ENCODE assay signal across 5 fruit fly cellular contexts in the genomic region with DNA sequence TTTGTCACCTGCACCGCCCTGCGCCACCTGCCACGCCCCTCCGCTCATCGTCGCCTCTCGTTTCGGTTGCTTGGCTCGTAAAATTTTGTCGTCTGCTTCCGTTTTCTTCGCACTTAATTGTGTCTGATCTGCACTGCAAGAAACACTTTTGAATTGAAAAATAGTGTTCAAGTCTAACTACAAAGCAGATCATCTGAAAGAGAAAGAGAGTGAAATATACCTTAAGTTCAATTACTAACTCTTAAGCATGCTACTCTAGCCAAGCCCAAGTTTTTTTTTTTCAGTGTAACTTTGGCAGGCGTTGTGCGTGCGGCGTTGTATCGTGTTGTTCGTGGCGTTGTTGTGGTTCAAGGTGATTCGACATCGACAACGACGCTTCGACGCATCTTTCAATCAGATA.
A peak's percentile ranks its signal among the peaks of the same experiment; 100 is the strongest.
TF ChIP-seq lines count a peak whose summit lies in the region.

No protein-coding gene starts in this region.

- TF ChIP-seq CTCF in whole organism, embryonic (GFP tag; optimal IDR thresholded peaks at IDR 0.05; lab: Kevin White, UChicago), result peak; percentile 43

TF ChIP-seq in whole organism, adult, 20 proteins besides CTCF, POLR2A, EP300 and RAD21 (continues in another document):
- no peak for TF ChIP-seq pad (GFP tag; optimal IDR thresholded peaks at IDR 0.05; lab: Kevin White, UChicago)
- peak; percentile 38 for TF ChIP-seq CG5204 (GFP tag; optimal IDR thresholded peaks at IDR 0.05; lab: Kevin White, UChicago)
- TF ChIP-seq Hr96 (GFP tag; optimal IDR thresholded peaks at IDR 0.05; lab: Kevin White, UChicago), result peak; percentile 44
- TF ChIP-seq Clk (GFP tag; optimal IDR thresholded peaks at IDR 0.05; lab: Kevin White, UChicago), result no peak
- TF ChIP-seq Crg-1 (GFP tag; optimal IDR thresholded peaks at IDR 0.05; lab: Kevin White, UChicago), result no peak
- TF ChIP-seq CG7101 (tag; optimal IDR thresholded peaks at IDR 0.05; lab: Kevin White, UChicago), result peak; percentile 24
- no peak for TF ChIP-seq CG11617 (GFP tag; optimal IDR thresholded peaks at IDR 0.05; lab: Kevin White, UChicago)
- TF ChIP-seq CG12768 (GFP tag; optimal IDR thresholded peaks at IDR 0.05; lab: Kevin White, UChicago), result peak; percentile 38
- no peak for TF ChIP-seq kay (GFP tag; lab: Kevin White, UChicago; ENCODE audit: borderline replicate concordance)
- no peak for TF ChIP-seq tj (GFP tag; optimal IDR thresholded peaks at IDR 0.05; lab: Kevin White, UChicago)
- no peak for TF ChIP-seq CG1620 (GFP tag; optimal IDR thresholded peaks at IDR 0.05; lab: Kevin White, UChicago)
- TF ChIP-seq CG33017 (tag; optimal IDR thresholded peaks at IDR 0.05; lab: Kevin White, UChicago), result peak; percentile 20
- no peak for TF ChIP-seq Mnt (GFP tag; optimal IDR thresholded peaks at IDR 0.05; lab: Kevin White, UChicago)
- TF ChIP-seq CG14711 (tag; optimal IDR thresholded peaks at IDR 0.05; lab: Kevin White, UChicago), result peak; percentile 44
- TF ChIP-seq CG7045 (GFP tag; optimal IDR thresholded peaks at IDR 0.05; lab: Kevin White, UChicago), result peak; percentile 62
- TF ChIP-seq cic (GFP tag; optimal IDR thresholded peaks at IDR 0.05; lab: Kevin White, UChicago), result no peak
- TF ChIP-seq ovo (GFP tag; optimal IDR thresholded peaks at IDR 0.05; lab: Kevin White, UChicago), result no peak
- no peak for TF ChIP-seq bab1 (GFP tag; optimal IDR thresholded peaks at IDR 0.05; lab: Kevin White, UChicago)

TF ChIP-seq in whole organism, embryonic, 481 proteins besides CTCF, POLR2A, EP300 and RAD21 (continues in another document):
- TF ChIP-seq mld (GFP tag; IDR thresholded peaks at IDR 0.05; lab: Robert Waterston, UW; ENCODE audit: partially characterized antibody), result no peak
- no peak for TF ChIP-seq cad (GFP tag; optimal IDR thresholded peaks at IDR 0.05; lab: Kevin White, UChicago)
- peak; percentile 88 for TF ChIP-seq cwo (GFP tag; optimal IDR thresholded peaks at IDR 0.05; lab: Kevin White, UChicago)
- TF ChIP-seq Nf-YB (GFP tag; optimal IDR thresholded peaks at IDR 0.05; lab: Kevin White, UChicago), result peak; percentile 55
- peak; percentile 92 for TF ChIP-seq CG4282 (GFP tag; optimal IDR thresholded peaks at IDR 0.05; lab: Kevin White, UChicago)
- TF ChIP-seq CG15479 (GFP tag; optimal IDR thresholded peaks at IDR 0.05; lab: Kevin White, UChicago), result no peak
- TF ChIP-seq ara (GFP tag; IDR thresholded peaks at IDR 0.05; lab: Robert Waterston, UW), result peak; percentile 90
- TF ChIP-seq CG4424 (GFP tag; optimal IDR thresholded peaks at IDR 0.05; lab: Kevin White, UChicago), result peak; percentile 93
- peak; percentile 93 for TF ChIP-seq B-H2 (GFP tag; optimal IDR thresholded peaks at IDR 0.05; lab: Kevin White, UChicago)
- TF ChIP-seq peb (GFP tag; IDR thresholded peaks at IDR 0.05; lab: Robert Waterston, UW), result peak; percentile 77
- peak; percentile 84 for TF ChIP-seq da (GFP tag; optimal IDR thresholded peaks at IDR 0.05; lab: Kevin White, UChicago)
- TF ChIP-seq CG11504 (tag; optimal IDR thresholded peaks at IDR 0.05; lab: Kevin White, UChicago), result peak; percentile 93
- TF ChIP-seq Blimp-1 (GFP tag; optimal IDR thresholded peaks at IDR 0.05; lab: Kevin White, UChicago), result peak; percentile 89
- peak; percentile 86 for TF ChIP-seq Hr3 (GFP tag; optimal IDR thresholded peaks at IDR 0.05; lab: Kevin White, UChicago)
- no peak for TF ChIP-seq CG16813 (GFP tag; IDR thresholded peaks at IDR 0.05; lab: Robert Waterston, UW; ENCODE audit: partially characterized antibody)
- TF ChIP-seq H2.0 (GFP tag; IDR thresholded peaks at IDR 0.05; lab: Robert Waterston, UW), result peak; percentile 94
- TF ChIP-seq p53 (GFP tag; optimal IDR thresholded peaks at IDR 0.05; lab: Kevin White, UChicago), result peak; percentile 89

TF ChIP-seq in whole organism, prepupa, 60 proteins besides CTCF, POLR2A, EP300 and RAD21 (continues in another document):
- peak; percentile 81 for TF ChIP-seq CG15336 (GFP tag; IDR thresholded peaks at IDR 0.05; lab: Robert Waterston, UW)
- TF ChIP-seq esn (GFP tag; optimal IDR thresholded peaks at IDR 0.05; lab: Kevin White, UChicago), result peak; percentile 51
- peak; percentile 33 for TF ChIP-seq CG6808 (GFP tag; optimal IDR thresholded peaks at IDR 0.05; lab: Kevin White, UChicago)
- TF ChIP-seq Eip75B (GFP tag; optimal IDR thresholded peaks at IDR 0.05; lab: Kevin White, UChicago), result peak; percentile 54
- no peak for TF ChIP-seq CG6854 (GFP tag; optimal IDR thresholded peaks at IDR 0.05; lab: Kevin White, UChicago)
- no peak for TF ChIP-seq CG9139 (GFP tag; optimal IDR thresholded peaks at IDR 0.05; lab: Kevin White, UChicago)
- TF ChIP-seq CG11902 (GFP tag; optimal IDR thresholded peaks at IDR 0.05; lab: Kevin White, UChicago), result peak; percentile 64
- peak; percentile 43 for TF ChIP-seq CG11762 (GFP tag; optimal IDR thresholded peaks at IDR 0.05; lab: Kevin White, UChicago; ENCODE audit: insufficient read depth)
- peak; percentile 58 for TF ChIP-seq achi (GFP tag; optimal IDR thresholded peaks at IDR 0.05; lab: Kevin White, UChicago)
- TF ChIP-seq CG16779 (tag; optimal IDR thresholded peaks at IDR 0.05; lab: Kevin White, UChicago), result peak; percentile 9
- peak; percentile 40 for TF ChIP-seq CG34406 (GFP tag; optimal IDR thresholded peaks at IDR 0.05; lab: Kevin White, UChicago)
- peak; percentile 58 for TF ChIP-seq CG10669 (GFP tag; optimal IDR thresholded peaks at IDR 0.05; lab: Kevin White, UChicago)
- peak; percentile 58 for TF ChIP-seq Sox14 (GFP tag; optimal IDR thresholded peaks at IDR 0.05; lab: Kevin White, UChicago)
- TF ChIP-seq Sox102F (GFP tag; optimal IDR thresholded peaks at IDR 0.05; lab: Kevin White, UChicago), result peak; percentile 33
- TF ChIP-seq Ets96B (tag; optimal IDR thresholded peaks at IDR 0.05; lab: Kevin White, UChicago), result peak; percentile 42
- peak; percentile 82 for TF ChIP-seq cyc (GFP tag; optimal IDR thresholded peaks at IDR 0.05; lab: Kevin White, UChicago)
- TF ChIP-seq eg (GFP tag; IDR thresholded peaks at IDR 0.05; lab: Robert Waterston, UW), result peak; percentile 86
- TF ChIP-seq Hr4 (GFP tag; optimal IDR thresholded peaks at IDR 0.05; lab: Kevin White, UChicago), result peak; percentile 70

TF ChIP-seq in whole organism, pupa, 21 proteins besides CTCF, POLR2A, EP300 and RAD21 (continues in another document):
- no peak for TF ChIP-seq gl (tag; optimal IDR thresholded peaks at IDR 0.05; lab: Kevin White, UChicago)
- TF ChIP-seq CG8301 (tag; optimal IDR thresholded peaks at IDR 0.05; lab: Kevin White, UChicago), result peak; percentile 62
- peak; percentile 67 for TF ChIP-seq CG14655 (GFP tag; optimal IDR thresholded peaks at IDR 0.05; lab: Kevin White, UChicago)
- TF ChIP-seq Snoo (tag; optimal IDR thresholded peaks at IDR 0.05; lab: Kevin White, UChicago), result peak; percentile 15
- no peak for TF ChIP-seq EcR (GFP tag; optimal IDR thresholded peaks at IDR 0.05; lab: Kevin White, UChicago)
- TF ChIP-seq CG17806 (tag; optimal IDR thresholded peaks at IDR 0.05; lab: Kevin White, UChicago), result peak; percentile 55
- TF ChIP-seq CG13204 (GFP tag; optimal IDR thresholded peaks at IDR 0.05; lab: Kevin White, UChicago), result no peak
- TF ChIP-seq CG15710 (tag; optimal IDR thresholded peaks at IDR 0.05; lab: Kevin White, UChicago), result peak; percentile 50
- peak; percentile 25 for TF ChIP-seq Pif1B (GFP tag; optimal IDR thresholded peaks at IDR 0.05; lab: Kevin White, UChicago)
- TF ChIP-seq D1 (tag; optimal IDR thresholded peaks at IDR 0.05; lab: Kevin White, UChicago), result no peak
- peak; percentile 83 for TF ChIP-seq Ets98B (GFP tag; IDR thresholded peaks at IDR 0.05; lab: Robert Waterston, UW)
- TF ChIP-seq CG9948 (tag; optimal IDR thresholded peaks at IDR 0.05; lab: Kevin White, UChicago), result peak; percentile 40
- peak; percentile 69; the same call in 1 of the 2 replicates for TF ChIP-seq CG10348 (GFP tag; IDR thresholded peaks at IDR 0.05; lab: Robert Waterston, UW)
- peak; percentile 59 for TF ChIP-seq CG8159 (tag; optimal IDR thresholded peaks at IDR 0.05; lab: Kevin White, UChicago)
- TF ChIP-seq CG4496 (GFP tag; IDR thresholded peaks at IDR 0.05; lab: Robert Waterston, UW), result peak; percentile 89
- peak; percentile 61 for TF ChIP-seq rn (GFP tag; IDR thresholded peaks at IDR 0.05; lab: Robert Waterston, UW)
- TF ChIP-seq CG32121 (GFP tag; IDR thresholded peaks at IDR 0.05; lab: Robert Waterston, UW), result peak; percentile 81
- TF ChIP-seq fd96Ca (GFP tag; IDR thresholded peaks at IDR 0.05; lab: Robert Waterston, UW), result peak; percentile 84
- peak; percentile 49 for TF ChIP-seq CG34367 (tag; optimal IDR thresholded peaks at IDR 0.05; lab: Kevin White, UChicago)
- TF ChIP-seq Pif1A (GFP tag; optimal IDR thresholded peaks at IDR 0.05; lab: Kevin White, UChicago), result peak; percentile 49

TF ChIP-seq in whole organism, wandering third instar larva, 38 proteins besides CTCF, POLR2A, EP300 and RAD21 (continues in another document):
- no peak for TF ChIP-seq pan (optimal IDR thresholded peaks at IDR 0.05; lab: Kevin White, UChicago)
- no peak for TF ChIP-seq N (GFP tag; optimal IDR thresholded peaks at IDR 0.05; lab: Kevin White, UChicago)
- no peak for TF ChIP-seq lola (GFP tag; optimal IDR thresholded peaks at IDR 0.05; lab: Kevin White, UChicago)
- TF ChIP-seq tai (GFP tag; optimal IDR thresholded peaks at IDR 0.05; lab: Kevin White, UChicago), result no peak
- peak; percentile 19 for TF ChIP-seq OdsH (GFP tag; optimal IDR thresholded peaks at IDR 0.05; lab: Kevin White, UChicago)
- no peak for TF ChIP-seq Jra (GFP tag; optimal IDR thresholded peaks at IDR 0.05; lab: Kevin White, UChicago)
- TF ChIP-seq foxo (GFP tag; optimal IDR thresholded peaks at IDR 0.05; lab: Kevin White, UChicago), result peak in 1 of 2 experiments; percentile 51
- peak; percentile 23 for TF ChIP-seq dmrt93B (GFP tag; optimal IDR thresholded peaks at IDR 0.05; lab: Kevin White, UChicago)
- TF ChIP-seq br (GFP tag; optimal IDR thresholded peaks at IDR 0.05; lab: Kevin White, UChicago), result peak; percentile 54
- no peak for TF ChIP-seq Vsx2 (GFP tag; optimal IDR thresholded peaks at IDR 0.05; lab: Kevin White, UChicago; ENCODE audit: partially characterized antibody)
- no peak for TF ChIP-seq woc (GFP tag; optimal IDR thresholded peaks at IDR 0.05; lab: Kevin White, UChicago)
- peak; percentile 47 for TF ChIP-seq CG9705 (GFP tag; optimal IDR thresholded peaks at IDR 0.05; lab: Kevin White, UChicago)
- no peak for TF ChIP-seq jim (GFP tag; optimal IDR thresholded peaks at IDR 0.05; lab: Kevin White, UChicago)
- TF ChIP-seq HLH106 (tag; optimal IDR thresholded peaks at IDR 0.05; lab: Kevin White, UChicago), result peak; percentile 53
- peak; percentile 12 for TF ChIP-seq Sp1 (GFP tag; optimal IDR thresholded peaks at IDR 0.05; lab: Kevin White, UChicago)
- TF ChIP-seq fru (GFP tag; optimal IDR thresholded peaks at IDR 0.05; lab: Kevin White, UChicago), result peak; percentile 34
- no peak for TF ChIP-seq Abd-B (GFP tag; optimal IDR thresholded peaks at IDR 0.05; lab: Kevin White, UChicago)
- no peak for TF ChIP-seq Dfd (GFP tag; optimal IDR thresholded peaks at IDR 0.05; lab: Kevin White, UChicago)
- no peak for TF ChIP-seq GATAd (GFP tag; optimal IDR thresholded peaks at IDR 0.05; lab: Kevin White, UChicago)
- peak; percentile 80 for TF ChIP-seq sv (GFP tag; optimal IDR thresholded peaks at IDR 0.05; lab: Kevin White, UChicago)
- TF ChIP-seq dl (GFP tag; optimal IDR thresholded peaks at IDR 0.05; lab: Kevin White, UChicago; ENCODE audit: insufficient read depth in 1 of 2, partially characterized antibody in 2 of 2), result no peak
